Fruit fly (Drosophila melanogaster) whole organism, prepupa: ENCODE results near the gene mei-P22.

Experiments
- CG10669 ChIP-seq: fragments of 200-800 bp; sonication (Bioruptor generic); optimal IDR thresholded peaks from 3 replicates; lab custom pipeline; 2018; ENCODE audit warnings: missing biosample characterization, mild to moderate bottlenecking, missing genetic modification characterization, moderate library complexity
- CG1621 ChIP-seq: fragments of 200-800 bp; sonication (Bioruptor generic); optimal IDR thresholded peaks from 3 replicates; lab custom pipeline; 2018; ENCODE audit warnings: missing biosample characterization, mild to moderate bottlenecking, missing genetic modification characterization
- CG4318 ChIP-seq: fragments of 200-800 bp; sonication (Bioruptor generic); optimal IDR thresholded peaks from 3 replicates; lab custom pipeline; 2017; ENCODE audit warnings: missing biosample characterization, mild to moderate bottlenecking, missing genetic modification characterization
- CG6854 ChIP-seq: fragments of 200-800 bp; sonication (Bioruptor generic); optimal IDR thresholded peaks from 2 replicates; lab custom pipeline; 2017; ENCODE audit warnings: missing biosample characterization, mild to moderate bottlenecking, missing genetic modification characterization
- Ets96B ChIP-seq: fragments of 200-800 bp; optimal IDR thresholded peaks from 2 replicates; lab custom pipeline; 2019; ENCODE audit warnings: missing biosample characterization, mild to moderate bottlenecking, missing genetic modification characterization, moderate library complexity
- Gug ChIP-seq: fragments of 200-800 bp; sonication (Bioruptor generic); IDR thresholded peaks from 2 replicates; pipeline ENCODE4 v1.3.6; 2022; ENCODE audit warnings: missing biosample characterization, missing genetic modification characterization
- eg ChIP-seq: fragments of 200-800 bp; sonication (Bioruptor generic); IDR thresholded peaks from 3 replicates; pipeline ENCODE4 v1.3.6; 2022; ENCODE audit warnings: missing biosample characterization, missing genetic modification characterization
- esn ChIP-seq: fragments of 200-800 bp; sonication (Bioruptor generic); optimal IDR thresholded peaks from 2 replicates; lab custom pipeline; 2016; ENCODE audit warnings: missing biosample characterization, mild to moderate bottlenecking, missing genetic modification characterization, moderate library complexity
- lz ChIP-seq: fragments of 200-800 bp; sonication (Bioruptor generic); optimal IDR thresholded peaks from 3 replicates; lab custom pipeline; 2016; ENCODE audit warnings: missing biosample characterization, missing genetic modification characterization

DNA sequence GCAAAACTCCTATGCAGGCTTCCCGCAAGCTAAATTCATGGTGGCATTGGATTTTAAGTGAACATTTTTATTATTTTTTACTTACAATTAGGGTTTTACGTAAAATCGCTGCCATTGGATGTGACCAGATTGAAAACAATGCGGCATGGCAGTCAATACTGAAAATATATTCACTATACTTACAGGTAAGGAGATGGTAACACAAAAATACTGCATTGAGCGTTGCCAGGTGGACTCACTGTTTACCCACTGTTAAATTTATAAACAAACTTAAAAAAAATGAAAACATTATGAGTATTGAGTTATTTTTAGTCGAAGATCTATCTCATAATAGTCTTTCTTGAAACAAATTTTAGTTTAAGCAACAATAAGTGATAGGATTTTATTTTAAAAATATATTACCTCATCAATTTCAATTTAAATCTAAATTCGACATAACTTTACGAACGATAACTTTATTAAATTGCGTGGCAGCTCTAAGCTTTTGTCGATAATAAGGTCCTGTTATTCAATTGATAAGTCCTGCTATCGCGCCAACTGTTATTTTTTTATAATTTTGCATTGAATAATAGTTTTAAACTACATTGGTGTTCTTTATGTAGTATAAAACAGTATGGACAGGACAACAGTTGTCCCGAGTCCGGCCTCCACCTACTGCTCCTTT is at the start of gene mei-P22, which contains the start of gene mRpL50:
- TF ChIP-seq Ets96B (tag; lab: Kevin White, UChicago) (no peak), CG10669 (GFP tag; lab: Kevin White, UChicago) (no peak), esn (peak; percentile 38), Gug (GFP tag; lab: Robert Waterston, UW) (no peak), CG6854 (GFP tag; lab: Kevin White, UChicago) (no peak), CG1621 (tag; lab: Kevin White, UChicago) (no peak), eg (GFP tag; lab: Robert Waterston, UW) (no peak), CG4318 (GFP tag; lab: Kevin White, UChicago) (no peak), lz (GFP tag; lab: Kevin White, UChicago) (peak; percentile 31)
